Fruit fly (Drosophila melanogaster): Measurements from ENCODE around the gene CG15170.

DNA sequence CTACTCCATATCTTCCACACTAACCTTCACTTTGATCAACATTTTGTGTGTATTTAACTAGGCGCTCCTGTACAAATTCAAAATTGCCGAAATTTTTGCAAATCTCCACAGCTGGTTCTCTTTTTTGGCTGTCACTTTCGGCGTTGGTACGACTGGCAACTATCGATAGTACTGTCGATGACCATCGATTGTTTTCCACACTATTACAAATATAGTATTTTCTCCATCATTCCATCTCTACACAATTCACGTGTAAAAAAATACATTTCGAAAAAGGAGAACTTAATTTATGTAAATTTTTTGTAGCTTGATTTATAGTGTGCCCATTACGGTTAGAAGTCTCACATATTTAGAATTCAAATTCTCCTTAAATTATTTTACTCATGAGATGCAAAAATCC is 38.4 kb downstream of the CG15170 start, which contains the start of gene Nedd8:
- TF ChIP-seq Hr39 (GFP tag; optimal IDR thresholded peaks at IDR 0.05) (no peak), acj6 (GFP tag; optimal IDR thresholded peaks at IDR 0.05) (no peak), CG6808 (GFP tag; optimal IDR thresholded peaks at IDR 0.05) (no peak), CG8119 (GFP tag; IDR thresholded peaks at IDR 0.05) (no peak), Eip93F (GFP tag; optimal IDR thresholded peaks at IDR 0.05) (no peak), CG11902 (GFP tag; optimal IDR thresholded peaks at IDR 0.05) (no peak)

Measured in whole organism, prepupa.